Fruit fly (Drosophila melanogaster) whole organism, pupa: ENCODE data around the gene Atg17.

Source experiments
- CG12605 ChIP-seq: fragments of 200-800 bp; sonication (Bioruptor generic); IDR thresholded peaks from 2 replicates; pipeline ENCODE4 v1.3.6; 2022; ENCODE audit warnings: missing biosample characterization, missing genetic modification characterization
- CG13204 ChIP-seq: fragments of 200-800 bp; sonication (Bioruptor generic); optimal IDR thresholded peaks from 2 replicates; lab custom pipeline; 2018; ENCODE audit warnings: missing biosample characterization, mild to moderate bottlenecking, missing genetic modification characterization, moderate library complexity
- CG14655 ChIP-seq: fragments of 200-800 bp; sonication (Bioruptor generic); optimal IDR thresholded peaks from 3 replicates; lab custom pipeline; 2017; ENCODE audit warnings: mild to moderate bottlenecking, missing biosample characterization, missing genetic modification reagents, missing genetic modification characterization
- CG17806 ChIP-seq: fragments of 200-800 bp; sonication (Bioruptor generic); optimal IDR thresholded peaks from 2 replicates; lab custom pipeline; 2018; ENCODE audit warnings: missing biosample characterization, mild to moderate bottlenecking, missing genetic modification characterization, moderate library complexity
- CG34367 ChIP-seq: fragments of 200-800 bp; sonication (Bioruptor generic); optimal IDR thresholded peaks from 2 replicates; lab custom pipeline; 2018; ENCODE audit warnings: missing biosample characterization, mild to moderate bottlenecking, missing genetic modification characterization
- CG4496 ChIP-seq: fragments of 200-800 bp; sonication (Bioruptor generic); IDR thresholded peaks from 3 replicates; pipeline ENCODE4 v1.3.6; 2022; ENCODE audit warnings: missing biosample characterization, missing genetic modification characterization
- CG8301 ChIP-seq: fragments of 200-800 bp; sonication (Bioruptor generic); optimal IDR thresholded peaks from 2 replicates; lab custom pipeline; 2018; ENCODE audit warnings: missing biosample characterization, mild to moderate bottlenecking, missing genetic modification characterization
- CG9948 ChIP-seq: fragments of 200-800 bp; sonication (Bioruptor generic); optimal IDR thresholded peaks from 2 replicates; lab custom pipeline; 2018; ENCODE audit warnings: missing biosample characterization, mild to moderate bottlenecking, missing genetic modification characterization, moderate library complexity
- EcR ChIP-seq: fragments of 200-800 bp; sonication (Bioruptor generic); optimal IDR thresholded peaks from 3 replicates; lab custom pipeline; 2019; ENCODE audit warnings: missing biosample characterization, missing genetic modification characterization, mild to moderate bottlenecking, moderate library complexity, missing genetic modification reagents
- Ets98B ChIP-seq: fragments of 200-800 bp; sonication (Bioruptor generic); IDR thresholded peaks from 2 replicates; pipeline ENCODE4 v1.3.6; 2022; ENCODE audit warnings: missing biosample characterization, missing genetic modification characterization
- Pif1A ChIP-seq: fragments of 200-800 bp; sonication (Bioruptor generic); optimal IDR thresholded peaks from 3 replicates; lab custom pipeline; 2016; ENCODE audit warnings: missing biosample characterization, missing genetic modification characterization
- Pif1B ChIP-seq: fragments of 200-800 bp; sonication (Bioruptor generic); optimal IDR thresholded peaks from 3 replicates; lab custom pipeline; 2016; ENCODE audit warnings: missing biosample characterization, missing genetic modification characterization
- fd96Ca ChIP-seq: fragments of 200-800 bp; sonication (Bioruptor generic); IDR thresholded peaks from 3 replicates; pipeline ENCODE4 v1.3.6; 2022; ENCODE audit warnings: missing biosample characterization, missing genetic modification characterization
- rn ChIP-seq: fragments of 200-800 bp; sonication (Bioruptor generic); IDR thresholded peaks from 2 replicates; pipeline ENCODE4 v1.3.6; 2022; ENCODE audit warnings: missing biosample characterization, missing genetic modification characterization

dm6 chr3R:5658984-5659802, 10.3 kb upstream of the Atg17 start:
- TF ChIP-seq EcR (peak; percentile 62), CG12605 (GFP tag; lab: Robert Waterston, UW) (no peak), CG9948 (tag; lab: Kevin White, UChicago) (no peak), CG13204 (GFP tag; lab: Kevin White, UChicago) (no peak), CG8301 (tag; lab: Kevin White, UChicago) (no peak), CG4496 (peak; percentile 8; the same call in 1 of the 3 replicates), Pif1B (GFP tag; lab: Kevin White, UChicago) (no peak), rn (GFP tag; lab: Robert Waterston, UW) (no peak), Ets98B (0 out of 2 replicates have a peak, but pooled peaks have one; percentile 19), CG17806 (tag; lab: Kevin White, UChicago) (no peak), fd96Ca (GFP tag; lab: Robert Waterston, UW) (no peak; the same call in 2 of the 3 replicates), Pif1A (GFP tag; lab: Kevin White, UChicago) (no peak), CG14655 (GFP tag; lab: Kevin White, UChicago) (no peak), CG34367 (tag; lab: Kevin White, UChicago) (no peak)
